Worm (Caenorhabditis elegans) whole organism, L1 larva: Measurements from ENCODE around the gene C01G10.5.

Source experiments
- F16B12.6 ChIP-seq: fragments of 150-350 bp; optimal IDR thresholded peaks from 2 replicates; lab custom pipeline; 2014; ENCODE audit warnings: missing biosample characterization, missing genetic modification characterization
- aly-2 ChIP-seq: fragments of 150-350 bp; optimal IDR thresholded peaks from 2 replicates; lab custom pipeline; 2014; ENCODE audit warnings: missing biosample characterization, missing genetic modification characterization
- ama-1 ChIP-seq: fragments of 150-350 bp; optimal IDR thresholded peaks from 2 replicates; lab custom pipeline; 2014
- ceh-82 ChIP-seq, 3 experiments: fragments of 150-350 bp in 1 of 3; sonication (generic microtip) in 2 of 3; optimal IDR thresholded peaks; 2 replicates each; lab custom pipeline; 2014 to 2017; ENCODE audit warnings: missing biosample characterization in 3 of 3, missing genetic modification characterization in 3 of 3
- egl-27 ChIP-seq, 2 experiments: fragments of 150-350 bp in 1 of 2; sonication (generic microtip); optimal IDR thresholded peaks; 3 replicates each; lab custom pipeline; 2017 to 2018; ENCODE audit warnings: missing biosample characterization in 2 of 2, missing genetic modification characterization in 2 of 2, missing genetic modification reagents in 2 of 2
- lin-15B ChIP-seq: fragments of 150-350 bp; sonication (generic microtip); optimal IDR thresholded peaks from 3 replicates; lab custom pipeline; 2014; ENCODE audit warnings: missing biosample characterization, missing genetic modification characterization
- mdl-1 ChIP-seq, 2 experiments: fragments of 150-350 bp; optimal IDR thresholded peaks; 2 replicates each; lab custom pipeline; 2014 to 2017; ENCODE audit warnings: missing biosample characterization in 2 of 2, missing genetic modification characterization in 2 of 2, inconsistent platforms in 1 of 2
- nhr-28 ChIP-seq: fragments of 150-350 bp; optimal IDR thresholded peaks from 2 replicates; lab custom pipeline; 2014; ENCODE audit warnings: missing biosample characterization, missing genetic modification characterization
- skn-1 ChIP-seq: fragments of 150-350 bp; optimal IDR thresholded peaks from 2 replicates; lab custom pipeline; 2014; ENCODE audit warnings: missing biosample characterization, missing genetic modification characterization
- unc-130 ChIP-seq: fragments of 150-350 bp; optimal IDR thresholded peaks from 2 replicates; lab custom pipeline; 2017; ENCODE audit warnings: missing biosample characterization, missing genetic modification characterization, inconsistent platforms

- TF ChIP-seq F16B12.6 (tag; lab: Kevin White, UChicago) (no peak), ama-1 (lab: Kevin White, UChicago) (no peak), lin-15B (tag; lab: Kevin White, UChicago) (no peak), unc-130 (tag; lab: Kevin White, UChicago) (no peak), mdl-1 (tag; optimal IDR thresholded peaks at IDR 0.05; lab: Kevin White, UChicago) (no peak), nhr-28 (tag; lab: Kevin White, UChicago) (no peak), egl-27 (tag; optimal IDR thresholded peaks at IDR 0.05; lab: Kevin White, UChicago) (no peak), skn-1 (no peak), ceh-82 (tag; optimal IDR thresholded peaks at IDR 0.05; lab: Kevin White, UChicago) (no peak), aly-2 (no peak)
Measured at ce11 chrV:15087207-15087706, 2.1 kb downstream of the C01G10.5 start, which contains the start of the genes C01G10.15 and C01G10.6.
